Worm (Caenorhabditis elegans) whole organism, L3 larva: ENCODE data around the gene C05B5.1.

Experiments
- ZK546.5 ChIP-seq: sonication (generic microtip); optimal IDR thresholded peaks from 2 replicates; lab custom pipeline; 2017; ENCODE audit warnings: missing biosample characterization, missing genetic modification characterization
- ama-1 ChIP-seq: fragments of 150-350 bp; optimal IDR thresholded peaks from 2 replicates; lab custom pipeline; 2018
- egl-27 ChIP-seq: sonication (generic microtip); optimal IDR thresholded peaks from 4 replicates; lab custom pipeline; 2017; ENCODE audit warnings: missing biosample characterization, missing genetic modification reagents, missing genetic modification characterization
- elt-3 ChIP-seq, 3 experiments: fragments of 150-350 bp in 1 of 3; sonication (generic microtip) in 2 of 3; optimal IDR thresholded peaks; 2 replicates in 2 of 3; 4 replicates in 1 of 3; lab custom pipeline; 2014 to 2017; ENCODE audit warnings: missing biosample characterization in 3 of 3, missing genetic modification characterization in 3 of 3
- nhr-23 ChIP-seq: fragments of 150-350 bp; optimal IDR thresholded peaks from 2 replicates; lab custom pipeline; 2014; ENCODE audit warnings: missing biosample characterization, missing genetic modification reagents, missing genetic modification characterization
- nhr-77 ChIP-seq: fragments of 150-350 bp; optimal IDR thresholded peaks from 2 replicates; lab custom pipeline; 2014; ENCODE audit warnings: missing biosample characterization, missing genetic modification characterization
- snpc-4 ChIP-seq: fragments of 150-350 bp; optimal IDR thresholded peaks from 2 replicates; lab custom pipeline; 2014; ENCODE audit warnings: missing biosample characterization, missing genetic modification characterization

ce11 chrIII:9950244-9950643 is 38.0 kb downstream of the C05B5.1 start, which contains the start of gene K03H1.13:
- no peak for TF ChIP-seq egl-27
- no peak for TF ChIP-seq elt-3 (tag; optimal IDR thresholded peaks at IDR 0.05; lab: Kevin White, UChicago)
- TF ChIP-seq ama-1 (lab: Kevin White, UChicago): no peak
- no peak for TF ChIP-seq nhr-23 (tag; lab: Kevin White, UChicago)
- no peak for TF ChIP-seq ZK546.5 (tag; lab: Kevin White, UChicago)
- TF ChIP-seq nhr-77 (tag; lab: Kevin White, UChicago): no peak
- no peak for TF ChIP-seq snpc-4
